Fruit fly (Drosophila melanogaster) S2 (cell line): ENCODE results near the gene AspRS-m.

ENCODE experiments used
- CG8478 ChIP-seq: fragments of >200 bp; optimal IDR thresholded peaks from 2 replicates; lab custom pipeline; 2018
- CTCF ChIP-seq, 2 experiments: fragments of >200 bp; optimal IDR thresholded peaks; 2 replicates each; lab custom pipeline; 2018

The AspRS-m gene

DNA sequence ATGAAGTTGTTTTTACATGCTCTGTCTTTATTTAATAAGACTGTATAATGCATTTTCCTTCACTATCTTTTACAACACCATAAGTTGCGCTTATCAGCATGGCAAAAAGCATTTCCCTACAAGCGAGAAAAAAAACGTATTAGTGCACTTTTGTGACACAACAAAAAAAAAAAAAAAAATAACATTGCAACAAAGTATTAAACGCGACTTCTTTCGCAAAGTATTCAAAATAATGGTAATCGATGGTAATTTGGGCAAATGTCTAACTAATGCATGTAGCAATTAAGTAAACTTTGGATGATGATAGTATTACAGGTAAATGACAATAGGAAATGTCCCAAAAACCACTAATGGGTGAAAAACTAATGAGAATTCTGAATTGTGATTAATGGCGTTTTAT is 21.1 kb downstream of the AspRS-m start:
- TF ChIP-seq CG8478 (lab: Kevin White, UChicago): no peak

DNA sequence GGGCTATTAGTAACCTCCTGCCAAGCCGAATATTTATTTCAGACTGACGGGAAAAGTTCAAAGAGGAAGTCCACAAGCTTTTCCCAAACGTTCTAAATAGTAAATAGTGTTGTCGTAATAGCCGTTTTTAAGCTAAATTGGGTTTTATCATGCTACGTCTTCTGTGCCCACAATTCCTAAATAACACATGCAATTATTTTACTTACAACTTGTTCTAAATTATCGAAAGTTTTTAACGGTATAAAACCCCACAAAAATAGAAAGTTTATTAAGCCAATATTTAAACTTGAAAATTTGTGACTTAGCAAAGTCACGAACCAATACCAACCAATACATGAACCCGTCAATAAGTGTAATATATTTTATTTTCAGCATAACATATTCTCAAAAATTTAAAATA is 21.8 kb downstream of the AspRS-m start, which contains the start of gene CG13284:
Gene CG13284 (minus strand): TSS at position 47 of the 400 bp plus-strand sequence.
- no peak for TF ChIP-seq CTCF (optimal IDR thresholded peaks at IDR 0.05; lab: Kevin White, UChicago)
- no peak for TF ChIP-seq CG8478 (lab: Kevin White, UChicago)

DNA sequence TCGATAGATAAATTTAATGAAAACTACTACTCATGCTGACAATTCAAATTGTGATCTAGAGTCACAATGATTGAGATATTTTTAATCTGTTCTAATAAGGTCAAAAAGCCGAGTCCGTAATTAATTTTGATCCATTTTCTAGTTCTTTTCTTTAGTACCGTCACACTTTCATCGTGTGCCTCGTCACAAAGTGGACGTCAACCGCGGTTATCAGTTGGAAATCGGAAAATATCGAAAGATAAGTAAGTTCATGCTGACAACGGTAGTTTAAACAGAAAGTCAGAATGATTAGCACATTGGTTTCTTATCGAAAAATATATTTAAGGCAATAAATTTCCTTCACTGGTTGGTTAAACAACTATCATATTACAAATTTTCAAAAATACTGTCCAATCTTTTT is 23.6 kb downstream of the AspRS-m start:
- TF ChIP-seq CTCF (optimal IDR thresholded peaks at IDR 0.05; lab: Kevin White, UChicago) (no peak), CG8478 (lab: Kevin White, UChicago) (no peak)

DNA sequence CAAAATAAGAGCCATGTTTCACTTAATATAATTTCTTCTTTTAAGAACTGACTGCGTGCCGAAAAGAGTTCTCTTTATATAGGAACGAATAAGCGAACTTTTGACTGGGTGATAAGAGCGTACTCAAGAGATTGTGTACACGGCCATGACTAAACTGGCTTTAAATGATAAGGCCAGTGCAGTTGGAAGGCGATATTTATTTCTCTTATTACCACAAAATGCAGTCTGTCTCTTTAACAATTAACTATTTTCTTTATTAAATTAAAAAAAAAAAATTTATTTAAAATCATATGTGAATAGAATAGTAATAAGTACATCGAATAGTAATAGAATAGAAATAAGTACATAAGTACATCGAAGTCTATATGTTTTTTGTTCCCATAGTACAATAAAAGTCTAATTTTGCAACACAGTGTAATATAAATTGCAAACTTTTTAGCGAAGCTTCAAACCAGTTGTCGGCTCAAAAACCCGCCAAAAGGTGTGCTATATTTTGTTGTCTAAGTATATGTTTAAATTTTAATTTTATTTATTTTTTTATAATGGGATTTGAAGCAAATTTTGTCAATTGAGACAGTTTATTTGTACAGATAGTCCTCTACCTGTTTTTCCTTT is 25.5 kb downstream of the AspRS-m start, which contains the start of gene CG31810:
Gene CG31810 (minus strand): TSS at position 51 of the 615 bp plus-strand sequence.
- no peak for TF ChIP-seq CTCF (optimal IDR thresholded peaks at IDR 0.05; lab: Kevin White, UChicago)
- no peak for TF ChIP-seq CG8478 (lab: Kevin White, UChicago)

DNA sequence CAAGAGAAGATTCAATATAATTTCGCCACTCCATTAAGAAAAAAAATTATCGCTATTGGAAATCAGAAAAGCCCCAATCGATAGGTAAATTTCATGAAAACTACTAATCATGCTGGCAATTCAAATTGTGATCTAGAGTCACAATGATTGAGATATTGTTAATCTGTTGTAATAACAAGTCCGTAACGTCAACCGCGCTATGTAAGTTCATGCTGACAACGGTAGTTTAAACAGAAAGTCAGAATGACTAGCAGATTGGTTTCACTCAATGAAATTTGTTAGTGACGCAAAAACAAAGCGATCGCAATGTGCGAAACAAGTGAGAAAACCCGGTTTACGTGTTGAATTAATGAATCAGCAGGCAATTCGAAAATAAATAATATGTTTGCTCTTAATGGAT is 30.3 kb downstream of the AspRS-m start:
- no peak for TF ChIP-seq CG8478 (lab: Kevin White, UChicago)
- TF ChIP-seq CTCF (optimal IDR thresholded peaks at IDR 0.05; lab: Kevin White, UChicago): no peak

DNA sequence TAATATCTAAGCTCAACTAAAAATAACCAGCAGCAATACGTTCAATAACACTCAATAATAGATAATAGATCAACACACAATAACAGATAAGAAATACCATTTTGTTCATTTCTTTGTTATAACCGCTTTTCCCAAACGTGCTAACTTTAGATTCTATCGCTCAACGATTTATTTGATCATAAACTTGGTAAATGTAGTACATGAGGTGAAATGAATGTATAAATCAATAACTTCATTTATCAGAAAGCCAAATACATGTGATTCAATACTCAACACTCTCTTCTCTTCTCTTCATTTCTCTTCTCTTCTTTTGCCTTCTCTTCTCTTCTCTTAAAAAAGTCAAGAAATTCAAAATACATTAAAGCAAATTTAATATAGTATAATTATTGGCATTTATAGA is 30.8 kb downstream of the AspRS-m start:
- no peak for TF ChIP-seq CG8478 (lab: Kevin White, UChicago)

DNA sequence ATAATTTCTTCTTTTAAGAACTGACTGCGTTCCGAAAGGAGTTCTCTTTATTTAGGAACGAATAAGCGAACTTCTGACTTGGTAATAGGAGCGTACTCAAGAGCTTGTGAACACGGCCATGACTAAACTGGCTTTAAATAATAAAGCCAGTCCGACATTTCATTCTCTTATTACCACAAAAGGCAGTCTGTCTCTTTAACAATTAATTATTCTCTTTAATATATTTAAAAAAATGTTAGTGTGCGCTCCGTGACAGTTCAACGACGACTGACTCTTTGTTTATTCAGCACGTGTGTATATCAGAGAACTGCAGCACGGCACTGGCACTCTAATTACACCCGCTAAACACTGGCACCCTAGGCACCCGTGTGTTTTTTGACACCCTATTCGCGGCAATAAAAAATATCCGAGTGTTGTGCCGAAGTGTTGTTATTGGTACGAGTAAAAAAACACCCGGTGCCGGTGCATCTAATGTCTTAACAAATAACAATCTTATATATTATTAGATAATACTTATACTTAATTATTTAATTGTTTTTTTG is 31.7 kb downstream of the AspRS-m start, which contains the start of gene CG31809:
Gene CG31809 (minus strand): TSS at position 249 of the 542 bp plus-strand sequence.
- TF ChIP-seq CG8478 (lab: Kevin White, UChicago) (no peak), CTCF (optimal IDR thresholded peaks at IDR 0.05; lab: Kevin White, UChicago) (no peak)

DNA sequence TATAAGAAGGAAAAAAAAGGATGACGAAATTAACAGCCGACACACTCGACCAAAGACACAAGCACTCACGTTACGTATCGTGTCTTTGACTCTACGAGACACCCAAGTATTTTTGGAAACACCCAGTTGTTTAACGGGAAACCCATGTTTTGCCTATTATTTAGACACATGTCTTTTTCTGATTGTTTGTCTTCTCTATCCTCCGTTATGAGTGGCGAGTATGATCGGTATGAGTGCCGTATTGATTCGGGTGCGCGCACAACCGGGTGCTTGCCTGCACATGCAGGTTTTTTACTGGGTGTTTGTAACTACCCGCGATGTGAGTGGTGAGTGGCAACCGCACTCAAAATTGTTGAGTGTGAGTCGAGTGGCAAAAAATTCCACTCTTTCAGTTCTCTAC is 32.2 kb downstream of the AspRS-m start:
- TF ChIP-seq CG8478 (lab: Kevin White, UChicago): no peak

DNA sequence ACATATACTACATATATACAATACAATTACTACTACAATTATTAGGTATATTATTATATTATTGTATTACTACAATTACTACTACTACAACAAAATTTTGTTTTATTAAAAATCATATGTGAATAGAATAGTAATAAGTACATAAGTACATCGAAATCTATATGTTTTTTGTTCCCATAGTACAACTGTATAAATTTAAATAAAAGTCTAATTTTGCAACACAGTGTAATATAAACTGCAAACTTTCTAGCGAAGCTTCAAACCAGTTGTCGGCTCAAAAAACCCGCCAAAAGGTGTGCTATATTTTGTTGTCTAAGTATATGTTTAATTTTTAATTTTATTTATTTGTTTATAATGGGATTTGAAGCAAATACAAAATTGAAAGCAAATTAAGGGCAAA is 32.7 kb downstream of the AspRS-m start:
- no peak for TF ChIP-seq CG8478 (lab: Kevin White, UChicago)
- TF ChIP-seq CTCF (optimal IDR thresholded peaks at IDR 0.05; lab: Kevin White, UChicago): no peak

DNA sequence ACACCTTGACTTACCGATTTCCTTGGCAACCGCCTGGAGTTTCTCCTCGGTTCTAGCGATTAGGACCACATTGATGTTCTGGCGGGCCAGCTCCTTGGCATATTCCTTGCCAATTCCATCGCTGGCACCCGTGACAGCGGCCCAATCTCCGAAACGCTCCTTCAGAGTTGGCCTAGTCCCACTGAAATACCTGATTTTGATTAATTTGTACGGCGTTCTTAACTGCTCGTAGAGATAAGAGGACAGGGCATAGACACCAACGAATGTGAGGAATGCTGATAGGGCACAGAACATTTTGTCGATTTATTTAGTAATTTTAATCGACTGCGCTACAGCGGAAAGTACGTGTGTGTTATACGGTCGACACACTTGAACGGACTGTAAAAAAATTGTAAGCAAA is 34.2 kb downstream of the AspRS-m start, which contains the start of gene CG6012:
Gene CG6012 (minus strand): TSS at position 364 of the 400 bp plus-strand sequence.
- no peak for TF ChIP-seq CG8478 (lab: Kevin White, UChicago)

DNA sequence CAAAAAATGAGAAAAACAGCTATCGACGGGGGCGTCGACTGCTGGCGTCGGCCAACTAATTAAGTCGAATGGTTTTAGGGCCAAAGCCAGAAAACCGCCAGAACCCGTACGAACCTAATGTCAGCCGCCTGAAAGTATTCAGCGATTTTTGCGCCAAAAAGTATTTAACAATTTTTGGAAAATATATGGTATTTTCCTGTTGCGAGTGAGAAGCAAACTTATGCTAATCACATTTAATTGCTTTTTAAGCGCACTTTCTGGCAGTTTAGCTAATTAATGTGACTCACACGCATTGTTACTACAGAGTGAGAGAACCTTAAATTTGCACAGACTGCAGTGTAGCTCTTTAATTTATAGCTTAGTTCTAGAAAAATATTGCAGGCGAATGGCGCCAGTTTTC is 35.6 kb downstream of the AspRS-m start:
- no peak for TF ChIP-seq CG8478 (lab: Kevin White, UChicago)
- no peak for TF ChIP-seq CTCF (optimal IDR thresholded peaks at IDR 0.05; lab: Kevin White, UChicago)

DNA sequence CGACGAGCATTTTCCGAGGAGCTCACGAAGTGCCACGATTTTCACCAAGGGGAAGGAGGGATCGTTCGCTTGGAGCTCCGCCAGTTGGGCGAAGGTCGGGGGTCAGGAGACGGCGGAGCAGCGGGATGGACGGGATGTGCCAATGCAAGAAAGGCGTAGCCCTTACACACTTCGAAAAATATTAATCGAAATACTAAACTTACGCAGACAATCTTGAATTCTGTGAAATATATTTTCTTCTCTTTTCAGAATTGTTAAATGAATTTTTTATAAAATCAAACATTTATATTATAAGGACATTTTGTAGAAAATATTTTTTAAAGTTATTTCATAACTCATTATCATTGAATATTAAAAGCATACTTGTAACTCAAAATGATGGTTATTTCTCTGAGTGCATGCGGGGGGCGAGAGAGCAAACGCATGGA is 42.0 kb downstream of the AspRS-m start:
- TF ChIP-seq CG8478 (lab: Kevin White, UChicago) (no peak), CTCF (optimal IDR thresholded peaks at IDR 0.05; lab: Kevin White, UChicago) (no peak)

DNA sequence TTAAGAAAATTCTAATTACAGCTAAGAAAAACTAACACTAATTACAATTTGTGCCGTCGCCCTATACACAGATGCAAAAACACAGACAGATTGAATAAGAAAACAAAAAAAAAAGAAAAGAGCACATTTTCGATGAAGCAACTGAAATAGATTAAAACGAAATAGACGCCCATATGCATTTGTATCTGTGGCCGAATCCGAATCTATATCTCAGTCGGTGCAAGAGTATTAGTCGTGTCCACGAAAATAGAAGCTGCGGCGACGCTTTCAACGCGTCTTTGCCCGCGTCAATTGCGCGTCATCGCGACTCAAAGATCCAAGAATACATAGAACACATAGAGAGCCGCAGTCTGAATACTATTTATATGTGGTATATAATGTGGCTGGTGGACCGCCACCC is 48.0 kb downstream of the AspRS-m start:
- TF ChIP-seq CTCF (optimal IDR thresholded peaks at IDR 0.05; lab: Kevin White, UChicago): no peak

DNA sequence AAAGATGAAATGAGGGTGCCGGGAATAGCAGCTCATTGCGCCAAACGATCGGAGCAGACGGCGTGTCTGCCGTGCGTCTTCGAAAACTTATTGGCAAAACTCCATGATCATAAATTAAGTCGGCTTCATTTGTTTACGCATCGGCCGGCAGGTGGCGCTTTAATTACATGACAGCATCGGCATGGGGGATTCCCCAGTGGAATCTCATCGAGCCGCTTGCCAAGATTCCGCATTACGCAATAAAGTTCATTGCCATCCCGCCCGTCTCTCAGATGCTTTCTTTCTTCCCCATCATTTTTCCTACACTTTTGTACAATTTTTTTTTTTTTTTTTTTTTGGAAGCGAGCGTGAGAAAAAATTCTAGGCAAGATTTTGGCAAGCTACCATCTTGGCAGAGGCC is 49.7 kb downstream of the AspRS-m start:
- no peak for TF ChIP-seq CG8478 (lab: Kevin White, UChicago)
- peak; percentile 57 to 60 for TF ChIP-seq CTCF (optimal IDR thresholded peaks at IDR 0.05; lab: Kevin White, UChicago)

DNA sequence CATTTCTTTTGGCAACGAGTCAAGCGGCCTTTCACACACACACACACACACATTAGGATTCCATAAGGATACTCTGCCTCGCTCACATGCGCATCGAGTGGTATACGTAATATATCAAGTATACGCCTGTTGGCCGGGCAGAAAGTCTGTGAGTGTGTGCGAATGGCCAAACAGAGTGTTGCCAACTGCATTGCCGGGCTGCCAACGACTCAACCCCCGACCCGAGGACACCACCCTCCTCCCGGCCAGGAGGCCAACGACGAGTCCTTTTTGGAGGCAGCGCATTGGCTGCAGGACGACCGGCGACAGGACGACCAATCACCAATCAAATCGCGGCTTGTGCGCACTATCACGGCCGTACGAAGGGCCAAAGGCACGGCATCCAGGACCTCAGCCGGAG is 50.8 kb downstream of the AspRS-m start:
- TF ChIP-seq CTCF (optimal IDR thresholded peaks at IDR 0.05; lab: Kevin White, UChicago) (no peak), CG8478 (lab: Kevin White, UChicago) (no peak)

DNA sequence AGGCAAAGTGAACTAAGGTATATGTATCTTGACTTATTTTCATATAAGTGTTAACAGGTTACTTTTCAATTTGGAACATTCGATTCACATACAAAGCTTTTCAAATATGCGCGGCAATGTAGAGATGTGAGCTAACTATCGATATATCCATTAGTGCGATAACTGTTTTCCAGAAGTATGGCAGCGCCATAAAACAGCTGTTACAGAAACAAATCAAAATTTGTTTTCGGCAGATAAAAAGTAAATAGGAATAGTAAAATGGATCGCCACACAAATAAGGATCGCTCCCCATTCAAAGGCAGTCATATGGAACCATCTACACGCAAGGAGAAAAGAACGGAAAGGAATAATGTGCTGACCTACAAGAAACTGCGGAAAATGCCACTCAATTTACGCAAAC is 52.4 kb downstream of the AspRS-m start, which contains the start of the genes CG32832, CG31743 and CG34313:
Gene CG32832 (minus strand): TSS at position 3 of the 400 bp plus-strand sequence.
Gene CG31743 (plus strand): TSS at position 230 of the 400 bp plus-strand sequence.
Gene CG34313 (plus strand): TSS at position 230 of the 400 bp plus-strand sequence.
- TF ChIP-seq CTCF (optimal IDR thresholded peaks at IDR 0.05; lab: Kevin White, UChicago) (no peak), CG8478 (lab: Kevin White, UChicago) (no peak)
